Worm (Caenorhabditis elegans) whole organism, L4 larva: ENCODE measurements around the gene Y53F4B.5.

ENCODE experiments used
- R02D3.7 ChIP-seq: fragments of 150-350 bp; sonication (generic microtip); optimal IDR thresholded peaks from 3 replicates; lab custom pipeline; 2014; ENCODE audit warnings: missing biosample characterization, missing genetic modification characterization
- ceh-82 ChIP-seq: sonication (generic microtip); optimal IDR thresholded peaks from 2 replicates; lab custom pipeline; 2017; ENCODE audit warnings: missing biosample characterization, missing genetic modification characterization
- nhr-25 ChIP-seq: sonication (generic microtip); optimal IDR thresholded peaks from 2 replicates; lab custom pipeline; 2017; ENCODE audit warnings: missing genetic modification characterization, mild to moderate bottlenecking, missing compliant biosample characterization, antibody characterized with exemption, moderate library complexity, borderline replicate concordance; ENCODE audit not compliant: insufficient read depth
- unc-130 ChIP-seq: sonication (generic microtip); optimal IDR thresholded peaks from 2 replicates; lab custom pipeline; 2016; ENCODE audit warnings: missing genetic modification reagents, missing genetic modification characterization, missing compliant biosample characterization

ce11 chrII:14952464-14953064 is 31.2 kb downstream of the Y53F4B.5 start:
- no peak for TF ChIP-seq R02D3.7 (tag; lab: Kevin White, UChicago)
- no peak for TF ChIP-seq ceh-82 (tag; lab: Kevin White, UChicago)
- TF ChIP-seq nhr-25 (tag; lab: Kevin White, UChicago), result no peak
- no peak for TF ChIP-seq unc-130
